Fruit fly (Drosophila melanogaster) whole organism, embryonic: ENCODE results near the gene eIF4E7.
A peak's percentile ranks its signal among the peaks of the same experiment; 100 is the strongest.

Experiments
- Awh ChIP-seq: fragments of 200-800 bp; sonication (Bioruptor generic); IDR thresholded peaks from 2 replicates; pipeline ENCODE4, ENCODE4 v1.3.6; 2022; ENCODE audit warnings: missing biosample characterization, missing genetic modification characterization
- B-H2 ChIP-seq: fragments of 200-800 bp; sonication (Bioruptor generic); optimal IDR thresholded peaks from 2 replicates; lab custom pipeline; 2018; ENCODE audit warnings: missing biosample characterization, mild to moderate bottlenecking, missing genetic modification characterization
- Blimp-1 ChIP-seq: fragments of 200-800 bp; sonication (Bioruptor generic); optimal IDR thresholded peaks from 3 replicates; lab custom pipeline; 2018; ENCODE audit warnings: missing biosample characterization, missing genetic modification characterization, mild to moderate bottlenecking, moderate library complexity, missing genetic modification reagents
- CG10565 ChIP-seq: fragments of 200-800 bp; sonication (Bioruptor generic); optimal IDR thresholded peaks from 3 replicates; lab custom pipeline; 2016; ENCODE audit warnings: missing biosample characterization, mild to moderate bottlenecking, missing genetic modification characterization
- CG11398 ChIP-seq: fragments of 200-800 bp; sonication (Bioruptor generic); optimal IDR thresholded peaks from 2 replicates; lab custom pipeline; 2016; ENCODE audit warnings: missing biosample characterization, missing genetic modification characterization
- CG11504 ChIP-seq: fragments of 200-800 bp; sonication (Bioruptor generic); optimal IDR thresholded peaks from 3 replicates; lab custom pipeline; 2019; ENCODE audit warnings: missing biosample characterization, mild to moderate bottlenecking, missing genetic modification characterization, moderate library complexity
- CG13424 ChIP-seq: fragments of 200-800 bp; sonication (Bioruptor generic); optimal IDR thresholded peaks from 2 replicates; lab custom pipeline; 2019; ENCODE audit warnings: missing biosample characterization, mild to moderate bottlenecking, missing genetic modification characterization, moderate library complexity
- CG13624 ChIP-seq: fragments of 200-800 bp; sonication (Bioruptor generic); optimal IDR thresholded peaks from 2 replicates; lab custom pipeline; 2016; ENCODE audit warnings: missing biosample characterization, missing genetic modification characterization
- CG16779 ChIP-seq: fragments of 200-800 bp; sonication (Bioruptor generic); IDR thresholded peaks from 2 replicates; pipeline ENCODE4 v1.3.6; 2022; ENCODE audit warnings: missing biosample characterization, missing genetic modification characterization
- CG16815 ChIP-seq: fragments of 200-800 bp; sonication (Bioruptor generic); optimal IDR thresholded peaks from 3 replicates; lab custom pipeline; 2017; ENCODE audit warnings: missing biosample characterization, mild to moderate bottlenecking, missing genetic modification characterization
- CG16863 ChIP-seq: fragments of 200-800 bp; sonication (Bioruptor generic); optimal IDR thresholded peaks from 3 replicates; lab custom pipeline; 2016; ENCODE audit warnings: missing biosample characterization, missing genetic modification characterization
- CG17361 ChIP-seq: fragments of 200-800 bp; sonication (Bioruptor generic); IDR thresholded peaks from 3 replicates; pipeline ENCODE4 v1.3.6; 2022; ENCODE audit warnings: missing biosample characterization, missing genetic modification characterization
- CG31441 ChIP-seq: fragments of 200-800 bp; sonication (Bioruptor generic); IDR thresholded peaks from 2 replicates; pipeline ENCODE4 v1.3.6; 2022; ENCODE audit warnings: missing biosample characterization, missing genetic modification characterization
- CG34422 ChIP-seq: fragments of 200-800 bp; sonication (Bioruptor generic); IDR thresholded peaks from 3 replicates; pipeline ENCODE4 v1.3.6; 2022; ENCODE audit warnings: missing biosample characterization, missing genetic modification characterization
- CG3726 ChIP-seq: fragments of 200-800 bp; sonication (Bioruptor generic); IDR thresholded peaks from 3 replicates; pipeline ENCODE4, ENCODE4 v1.3.6; 2022; ENCODE audit warnings: missing biosample characterization, missing genetic modification characterization
- CG4424 ChIP-seq: fragments of 200-800 bp; sonication (Bioruptor generic); optimal IDR thresholded peaks from 3 replicates; lab custom pipeline; 2016; ENCODE audit warnings: missing biosample characterization, missing genetic modification characterization
- CG4730 ChIP-seq: fragments of 200-800 bp; sonication (Bioruptor generic); IDR thresholded peaks from 2 replicates; pipeline ENCODE4 v1.3.6; 2022; ENCODE audit warnings: missing biosample characterization, missing genetic modification characterization
- CG8388 ChIP-seq: fragments of 200-800 bp; sonication (Bioruptor generic); optimal IDR thresholded peaks from 2 replicates; lab custom pipeline; 2019; ENCODE audit warnings: missing biosample characterization, mild to moderate bottlenecking, missing genetic modification characterization, moderate library complexity
- CG9609 ChIP-seq: fragments of 200-800 bp; sonication (Bioruptor generic); optimal IDR thresholded peaks from 3 replicates; lab custom pipeline; 2016; ENCODE audit warnings: missing biosample characterization, missing genetic modification characterization
- CG9797 ChIP-seq: fragments of 200-800 bp; sonication (Bioruptor generic); optimal IDR thresholded peaks from 3 replicates; lab custom pipeline; 2018; ENCODE audit warnings: missing biosample characterization, mild to moderate bottlenecking, missing genetic modification characterization
- CG9932 ChIP-seq: fragments of 200-800 bp; sonication (Bioruptor generic); IDR thresholded peaks from 2 replicates; pipeline ENCODE4 v1.3.6; 2022; ENCODE audit warnings: missing biosample characterization, missing genetic modification characterization
- Camta ChIP-seq: fragments of 200-800 bp; sonication (Bioruptor generic); optimal IDR thresholded peaks from 2 replicates; lab custom pipeline; 2016; ENCODE audit warnings: missing biosample characterization, missing genetic modification characterization
- CkIIα-i1 ChIP-seq: fragments of 200-800 bp; sonication (Bioruptor generic); IDR thresholded peaks from 2 replicates; pipeline ENCODE4 v1.3.6; 2022; ENCODE audit warnings: missing biosample characterization, missing genetic modification characterization
- ERR ChIP-seq: fragments of 200-800 bp; sonication (Bioruptor generic); optimal IDR thresholded peaks from 2 replicates; lab custom pipeline; 2016; ENCODE audit warnings: missing biosample characterization, missing genetic modification characterization
- HLHmδ ChIP-seq: fragments of 200-800 bp; sonication (Bioruptor generic); optimal IDR thresholded peaks from 2 replicates; lab custom pipeline; 2018; ENCODE audit warnings: missing biosample characterization, mild to moderate bottlenecking, missing genetic modification characterization, moderate library complexity
- Jarid2 ChIP-seq: fragments of 200-800 bp; sonication (Bioruptor generic); optimal IDR thresholded peaks from 3 replicates; lab custom pipeline; 2017; ENCODE audit warnings: mild to moderate bottlenecking, missing biosample characterization, missing genetic modification reagents, missing genetic modification characterization
- Mes4 ChIP-seq: fragments of 200-800 bp; sonication (Bioruptor generic); optimal IDR thresholded peaks from 2 replicates; lab custom pipeline; 2016; ENCODE audit warnings: missing biosample characterization, missing genetic modification characterization
- Mrtf ChIP-seq: fragments of 200-800 bp; sonication (Bioruptor generic); IDR thresholded peaks from 3 replicates; pipeline ENCODE4 v1.3.6; 2022; ENCODE audit warnings: missing biosample characterization, missing genetic modification characterization
- Ravus ChIP-seq: fragments of 200-800 bp; sonication (Bioruptor generic); IDR thresholded peaks from 2 replicates; pipeline ENCODE4 v1.3.6; 2022; ENCODE audit warnings: missing biosample characterization, missing genetic modification characterization
- Rfx ChIP-seq: fragments of 200-800 bp; sonication (Bioruptor generic); IDR thresholded peaks from 2 replicates; pipeline ENCODE4 v1.3.6; 2022; ENCODE audit warnings: missing biosample characterization, missing genetic modification characterization
- Rx ChIP-seq: fragments of 200-800 bp; sonication (Bioruptor generic); IDR thresholded peaks from 2 replicates; pipeline ENCODE4 v1.3.6; 2022; ENCODE audit warnings: missing biosample characterization, missing genetic modification characterization
- Ssrp ChIP-seq: fragments of 200-800 bp; sonication (Bioruptor generic); optimal IDR thresholded peaks from 2 replicates; lab custom pipeline; 2018; ENCODE audit warnings: missing biosample characterization, mild to moderate bottlenecking, missing genetic modification characterization, moderate library complexity
- ac ChIP-seq: fragments of 200-800 bp; sonication (Bioruptor generic); optimal IDR thresholded peaks from 3 replicates; lab custom pipeline; 2017; ENCODE audit warnings: missing biosample characterization, mild to moderate bottlenecking, missing genetic modification characterization
- ara ChIP-seq: fragments of 200-800 bp; sonication (Bioruptor generic); IDR thresholded peaks from 2 replicates; pipeline ENCODE4 v1.3.6; 2022; ENCODE audit warnings: missing biosample characterization, missing genetic modification characterization
- cas ChIP-seq: fragments of 200-800 bp; sonication (Bioruptor generic); IDR thresholded peaks from 2 replicates; pipeline ENCODE4 v1.3.6; 2022; ENCODE audit warnings: missing biosample characterization, missing genetic modification characterization
- dimm ChIP-seq: fragments of 200-800 bp; sonication (Bioruptor generic); IDR thresholded peaks from 2 replicates; pipeline ENCODE4 v1.3.6; 2022; ENCODE audit warnings: missing biosample characterization, missing genetic modification characterization
- dmrt11E ChIP-seq: fragments of 200-800 bp; sonication (Bioruptor generic); optimal IDR thresholded peaks from 3 replicates; lab custom pipeline; 2018; ENCODE audit warnings: missing biosample characterization, mild to moderate bottlenecking, missing genetic modification characterization, moderate library complexity
- eve ChIP-seq, 2 experiments: fragments of >200 bp; optimal IDR thresholded peaks; 2 replicates each; lab custom pipeline; 2017; ENCODE audit warnings: missing biosample characterization in 2 of 2, missing genetic modification characterization in 2 of 2
- fd64A ChIP-seq: fragments of 200-800 bp; sonication (Bioruptor generic); optimal IDR thresholded peaks from 3 replicates; lab custom pipeline; 2018; ENCODE audit warnings: missing biosample characterization, mild to moderate bottlenecking, missing genetic modification characterization
- fu2 ChIP-seq: fragments of 200-800 bp; sonication (Bioruptor generic); optimal IDR thresholded peaks from 2 replicates; lab custom pipeline; 2016; ENCODE audit warnings: missing biosample characterization, missing genetic modification characterization
- gem ChIP-seq: fragments of 200-800 bp; sonication (Bioruptor generic); optimal IDR thresholded peaks from 2 replicates; lab custom pipeline; 2019; ENCODE audit warnings: missing biosample characterization, mild to moderate bottlenecking, missing genetic modification characterization, moderate library complexity
- gt ChIP-seq: fragments of 200-800 bp; sonication (Bioruptor generic); IDR thresholded peaks from 2 replicates; pipeline ENCODE4 v1.3.6; 2022; ENCODE audit warnings: missing biosample characterization, missing genetic modification characterization
- ken ChIP-seq: fragments of 200-800 bp; sonication (Bioruptor generic); IDR thresholded peaks from 3 replicates; pipeline ENCODE4 v1.3.6; 2022; ENCODE audit warnings: missing biosample characterization, missing genetic modification characterization
- kni ChIP-seq: fragments of 200-800 bp; sonication (Bioruptor generic); optimal IDR thresholded peaks from 3 replicates; lab custom pipeline; 2017; ENCODE audit warnings: mild to moderate bottlenecking, missing biosample characterization, missing genetic modification reagents, missing genetic modification characterization
- psq ChIP-seq: fragments of 200-800 bp; sonication (Bioruptor generic); optimal IDR thresholded peaks from 2 replicates; lab custom pipeline; 2017; ENCODE audit warnings: missing biosample characterization, missing genetic modification characterization
- run ChIP-seq: fragments of 200-800 bp; sonication (Bioruptor generic); optimal IDR thresholded peaks from 3 replicates; lab custom pipeline; 2018; ENCODE audit warnings: missing biosample characterization, mild to moderate bottlenecking, missing genetic modification characterization
- scrt ChIP-seq: fragments of 200-800 bp; sonication (Bioruptor generic); optimal IDR thresholded peaks from 2 replicates; lab custom pipeline; 2018; ENCODE audit warnings: missing biosample characterization, mild to moderate bottlenecking, missing genetic modification characterization, moderate library complexity
- sna ChIP-seq: fragments of 200-800 bp; sonication (Bioruptor generic); IDR thresholded peaks from 2 replicates; pipeline ENCODE4 v1.3.6; 2022; ENCODE audit warnings: missing biosample characterization, missing genetic modification characterization; ENCODE audit not compliant: partially characterized antibody
- so ChIP-seq: fragments of 200-800 bp; sonication (Bioruptor generic); IDR thresholded peaks from 3 replicates; pipeline ENCODE4 v1.3.6; 2022; ENCODE audit warnings: missing biosample characterization, missing genetic modification characterization
- stc ChIP-seq: fragments of 200-800 bp; sonication (Bioruptor generic); IDR thresholded peaks from 2 replicates; pipeline ENCODE4 v1.3.6; 2022; ENCODE audit warnings: missing biosample characterization, missing genetic modification characterization
- trh ChIP-seq: fragments of 200-800 bp; sonication (Bioruptor generic); optimal IDR thresholded peaks from 2 replicates; lab custom pipeline; 2016; ENCODE audit warnings: missing biosample characterization, missing genetic modification characterization

Gene eIF4E7

dm6 chrX:1209251-1210020, 47.2 kb upstream of the eIF4E7 start, which contains the start of gene CG11382 (continued):
- TF ChIP-seq CG16863 (GFP tag; lab: Kevin White, UChicago) (no peak), ken (GFP tag; lab: Robert Waterston, UW) (no peak), CG16815 (GFP tag; lab: Kevin White, UChicago) (no peak), Camta (GFP tag; lab: Kevin White, UChicago) (no peak), Awh (GFP tag; lab: Robert Waterston, UW) (no peak), CG10565 (no peak), fu2 (GFP tag; lab: Kevin White, UChicago) (no peak), run (no peak), CG9609 (GFP tag; lab: Kevin White, UChicago) (no peak), ERR (GFP tag; lab: Kevin White, UChicago) (no peak), dmrt11E (tag; lab: Kevin White, UChicago) (no peak), Rx (GFP tag; lab: Robert Waterston, UW) (no peak), CG9797 (GFP tag; lab: Kevin White, UChicago) (no peak), Mes4 (GFP tag; lab: Kevin White, UChicago) (no peak), CG34422 (no peak), ara (GFP tag; lab: Robert Waterston, UW) (no peak), psq (GFP tag; lab: Kevin White, UChicago) (no peak), sna (GFP tag; lab: Robert Waterston, UW) (no peak), scrt (GFP tag; lab: Kevin White, UChicago) (no peak), Mrtf (GFP tag; lab: Robert Waterston, UW) (no peak), gem (no peak), eve (GFP tag; optimal IDR thresholded peaks at IDR 0.05; lab: Kevin White, UChicago) (no peak), CG17361 (GFP tag; lab: Robert Waterston, UW) (no peak), fd64A (GFP tag; lab: Kevin White, UChicago) (no peak), CG9932 (GFP tag; lab: Robert Waterston, UW) (no peak), so (GFP tag; lab: Robert Waterston, UW) (no peak), CG11504 (tag; lab: Kevin White, UChicago) (no peak), CG11398 (GFP tag; lab: Kevin White, UChicago) (no peak), Ravus (GFP tag; lab: Robert Waterston, UW) (no peak), kni (GFP tag; lab: Kevin White, UChicago) (peak; percentile 31), stc (GFP tag; lab: Robert Waterston, UW) (no peak), CkIIα-i1 (GFP tag; lab: Robert Waterston, UW) (no peak), ac (GFP tag; lab: Kevin White, UChicago) (no peak), Blimp-1 (peak; percentile 92), Rfx (GFP tag; lab: Robert Waterston, UW) (no peak), CG8388 (GFP tag; lab: Kevin White, UChicago) (peak; percentile 20), CG3726 (GFP tag; lab: Robert Waterston, UW) (no peak), HLHmδ (GFP tag; lab: Kevin White, UChicago) (no peak), Ssrp (tag; lab: Kevin White, UChicago) (no peak), CG13624 (GFP tag; lab: Kevin White, UChicago) (no peak), dimm (GFP tag; lab: Robert Waterston, UW) (no peak), CG4730 (no peak), B-H2 (GFP tag; lab: Kevin White, UChicago) (no peak), cas (GFP tag; lab: Robert Waterston, UW) (no peak), gt (no peak), CG13424 (tag; lab: Kevin White, UChicago) (no peak), CG4424 (GFP tag; lab: Kevin White, UChicago) (no peak), CG31441 (GFP tag; lab: Robert Waterston, UW) (0 out of 2 replicates have a peak, but pooled peaks have one; percentile 19), Jarid2 (no peak), CG16779 (GFP tag; lab: Robert Waterston, UW) (no peak), trh (no peak)
